Fruit fly (Drosophila melanogaster) whole organism, embryonic: ENCODE measurements around the gene Dscam3.

Source experiments
- Abd-B ChIP-seq: fragments of 200-800 bp; sonication (Bioruptor generic); optimal IDR thresholded peaks from 2 replicates; lab custom pipeline; 2018; ENCODE audit warnings: missing biosample characterization, mild to moderate bottlenecking, missing genetic modification characterization, moderate library complexity
- CG10366 ChIP-seq: fragments of 200-800 bp; sonication (Bioruptor generic); IDR thresholded peaks from 2 replicates; pipeline ENCODE4 v1.3.6; 2022; ENCODE audit warnings: missing biosample characterization, missing genetic modification characterization
- CG10462 ChIP-seq: fragments of 200-800 bp; sonication (Bioruptor generic); optimal IDR thresholded peaks from 2 replicates; lab custom pipeline; 2016; ENCODE audit warnings: missing biosample characterization, missing genetic modification characterization
- CG10654 ChIP-seq: fragments of 200-800 bp; sonication (Bioruptor generic); optimal IDR thresholded peaks from 2 replicates; lab custom pipeline; 2016; ENCODE audit warnings: missing biosample characterization, missing genetic modification characterization
- CG12104 ChIP-seq: fragments of 200-800 bp; sonication (Bioruptor generic); optimal IDR thresholded peaks from 3 replicates; lab custom pipeline; 2016; ENCODE audit warnings: missing biosample characterization, missing genetic modification characterization
- CG1233 ChIP-seq: fragments of 200-800 bp; sonication (Bioruptor generic); optimal IDR thresholded peaks from 4 replicates; lab custom pipeline; 2018; ENCODE audit warnings: missing biosample characterization, mild to moderate bottlenecking, missing genetic modification characterization
- CG14965 ChIP-seq: fragments of 200-800 bp; sonication (Bioruptor generic); optimal IDR thresholded peaks from 2 replicates; lab custom pipeline; 2016; ENCODE audit warnings: missing biosample characterization, missing genetic modification characterization, borderline replicate concordance
- CG15011 ChIP-seq: fragments of 200-800 bp; sonication (Bioruptor generic); optimal IDR thresholded peaks from 3 replicates; lab custom pipeline; 2018; ENCODE audit warnings: missing biosample characterization, mild to moderate bottlenecking, missing genetic modification characterization
- CG15514 ChIP-seq: fragments of 200-800 bp; sonication (Bioruptor generic); optimal IDR thresholded peaks from 3 replicates; lab custom pipeline; 2017; ENCODE audit warnings: missing biosample characterization, missing genetic modification characterization, mild to moderate bottlenecking, moderate library complexity, missing genetic modification reagents
- CG1603 ChIP-seq: fragments of 200-800 bp; sonication (Bioruptor generic); optimal IDR thresholded peaks from 2 replicates; lab custom pipeline; 2019; ENCODE audit warnings: missing biosample characterization, mild to moderate bottlenecking, missing genetic modification characterization, moderate library complexity
- CG32772 ChIP-seq: fragments of 200-800 bp; sonication (Bioruptor generic); IDR thresholded peaks from 2 replicates; pipeline ENCODE4 v1.3.6; 2022; ENCODE audit warnings: missing biosample characterization, missing genetic modification characterization
- CG4820 ChIP-seq: fragments of 200-800 bp; sonication (Bioruptor generic); optimal IDR thresholded peaks from 3 replicates; lab custom pipeline; 2016; ENCODE audit warnings: missing biosample characterization, missing genetic modification characterization
- CG6175 ChIP-seq: fragments of 200-800 bp; sonication (Bioruptor generic); IDR thresholded peaks from 3 replicates; pipeline ENCODE4 v1.3.6; 2022; ENCODE audit warnings: missing biosample characterization, missing genetic modification characterization
- CG6813 ChIP-seq: fragments of 200-800 bp; sonication (Bioruptor generic); optimal IDR thresholded peaks from 2 replicates; lab custom pipeline; 2017; ENCODE audit warnings: missing biosample characterization, missing genetic modification characterization, mild to moderate bottlenecking, moderate library complexity, missing genetic modification reagents
- CG6854 ChIP-seq: fragments of 200-800 bp; sonication (Bioruptor generic); optimal IDR thresholded peaks from 3 replicates; lab custom pipeline; 2017; ENCODE audit warnings: missing biosample characterization, mild to moderate bottlenecking, missing genetic modification characterization
- CG7372 ChIP-seq: fragments of 200-800 bp; sonication (Bioruptor generic); IDR thresholded peaks from 2 replicates; pipeline ENCODE4 v1.3.6; 2022; ENCODE audit warnings: missing biosample characterization, missing genetic modification characterization
- CG7745 ChIP-seq: fragments of 200-800 bp; sonication (Bioruptor generic); optimal IDR thresholded peaks from 2 replicates; lab custom pipeline; 2018; ENCODE audit warnings: missing biosample characterization, mild to moderate bottlenecking, missing genetic modification characterization, moderate library complexity
- CG7839 ChIP-seq: fragments of 200-800 bp; sonication (Bioruptor generic); optimal IDR thresholded peaks from 3 replicates; lab custom pipeline; 2018; ENCODE audit warnings: missing biosample characterization, mild to moderate bottlenecking, missing genetic modification characterization, moderate library complexity
- CG8089 ChIP-seq: fragments of 200-800 bp; sonication (Bioruptor generic); optimal IDR thresholded peaks from 3 replicates; lab custom pipeline; 2016; ENCODE audit warnings: missing biosample characterization, missing genetic modification characterization
- CG8359 ChIP-seq: fragments of 200-800 bp; sonication (Bioruptor generic); optimal IDR thresholded peaks from 2 replicates; lab custom pipeline; 2017; ENCODE audit warnings: missing biosample characterization, mild to moderate bottlenecking, missing genetic modification characterization, borderline replicate concordance
- CG8478 ChIP-seq: fragments of >200 bp; optimal IDR thresholded peaks from 2 replicates; lab custom pipeline; 2018
- CrebB ChIP-seq: fragments of 200-800 bp; sonication (Bioruptor generic); optimal IDR thresholded peaks from 3 replicates; lab custom pipeline; 2018; ENCODE audit warnings: missing biosample characterization, mild to moderate bottlenecking, missing genetic modification characterization
- D ChIP-seq, 2 experiments: fragments of 200-800 bp in 1 of 2; fragments of >200 bp in 1 of 2; sonication (Bioruptor generic) in 1 of 2; optimal IDR thresholded peaks; 2 replicates in 1 of 2; 3 replicates in 1 of 2; lab custom pipeline; 2017; ENCODE audit warnings: mild to moderate bottlenecking in 1 of 2, missing biosample characterization in 1 of 2, missing genetic modification characterization in 1 of 2, missing genetic modification reagents in 1 of 2
- Deaf1 ChIP-seq: fragments of 200-800 bp; optimal IDR thresholded peaks from 3 replicates; lab custom pipeline; 2019; ENCODE audit warnings: missing biosample characterization, mild to moderate bottlenecking, missing genetic modification characterization, moderate library complexity
- Dip2 ChIP-seq: fragments of 200-800 bp; sonication (Bioruptor generic); IDR thresholded peaks from 2 replicates; pipeline ENCODE4 v1.3.6; 2022; ENCODE audit warnings: missing biosample characterization, missing genetic modification characterization
- Eip74EF ChIP-seq, 2 experiments: fragments of 200-800 bp in 1 of 2; fragments of >200 bp in 1 of 2; sonication (Bioruptor generic) in 1 of 2; optimal IDR thresholded peaks; 2 replicates each; lab custom pipeline; 2017 to 2019; ENCODE audit warnings: missing biosample characterization in 2 of 2, missing genetic modification characterization in 2 of 2, mild to moderate bottlenecking in 1 of 2, moderate library complexity in 1 of 2
- Fer2 ChIP-seq: fragments of 200-800 bp; sonication (Bioruptor generic); optimal IDR thresholded peaks from 2 replicates; lab custom pipeline; 2018; ENCODE audit warnings: missing biosample characterization, mild to moderate bottlenecking, missing genetic modification characterization, moderate library complexity
- Lim3 ChIP-seq: fragments of 200-800 bp; sonication (Bioruptor generic); IDR thresholded peaks from 2 replicates; pipeline ENCODE4 v1.3.6; 2022; ENCODE audit warnings: missing biosample characterization, missing genetic modification characterization
- Stat92E ChIP-seq, 3 experiments: fragments of >200 bp in 2 of 3; fragments of 200-800 bp in 1 of 3; sonication (Bioruptor generic) in 1 of 3; optimal IDR thresholded peaks; 2 replicates each; lab custom pipeline; 2017 to 2019; ENCODE audit warnings: missing biosample characterization in 3 of 3, missing genetic modification characterization in 3 of 3, mild to moderate bottlenecking in 1 of 3, moderate library complexity in 1 of 3
- Xrp1 ChIP-seq: fragments of 200-800 bp; sonication (Bioruptor generic); IDR thresholded peaks from 2 replicates; pipeline ENCODE4 v1.3.6; 2022; ENCODE audit warnings: missing biosample characterization, missing genetic modification characterization
- YL-1 ChIP-seq: fragments of 200-800 bp; sonication (Bioruptor generic); optimal IDR thresholded peaks from 3 replicates; lab custom pipeline; 2017; ENCODE audit warnings: missing biosample characterization, mild to moderate bottlenecking, missing genetic modification characterization
- br ChIP-seq: fragments of >200 bp; optimal IDR thresholded peaks from 2 replicates; lab custom pipeline; 2017
- caup ChIP-seq: fragments of 200-800 bp; sonication (Bioruptor generic); optimal IDR thresholded peaks from 3 replicates; lab custom pipeline; 2017; ENCODE audit warnings: missing biosample characterization, mild to moderate bottlenecking, missing genetic modification characterization, moderate library complexity; ENCODE audit not compliant: severe bottlenecking
- chinmo ChIP-seq: fragments of 200-800 bp; sonication (Bioruptor generic); IDR thresholded peaks from 4 replicates; pipeline ENCODE4 v1.3.6; 2022; ENCODE audit warnings: missing biosample characterization, missing genetic modification characterization; ENCODE audit not compliant: partially characterized antibody
- disco-r ChIP-seq: fragments of 200-800 bp; sonication (Bioruptor generic); optimal IDR thresholded peaks from 2 replicates; lab custom pipeline; 2016; ENCODE audit warnings: missing biosample characterization, missing genetic modification characterization
- dysf ChIP-seq: fragments of 200-800 bp; sonication (Bioruptor generic); IDR thresholded peaks from 3 replicates; pipeline ENCODE4 v1.3.6; 2022; ENCODE audit warnings: missing biosample characterization, missing genetic modification characterization
- en ChIP-seq: fragments of 200-800 bp; sonication (Bioruptor generic); optimal IDR thresholded peaks from 2 replicates; lab custom pipeline; 2016; ENCODE audit warnings: missing biosample characterization, missing genetic modification characterization
- esg ChIP-seq: fragments of 200-800 bp; sonication (Bioruptor generic); conservative IDR thresholded peaks from 2 replicates; pipeline ENCODE4 v1.3.6; 2022; ENCODE audit warnings: missing biosample characterization, missing genetic modification characterization
- ewg ChIP-seq: fragments of 200-800 bp; sonication (Bioruptor generic); optimal IDR thresholded peaks from 3 replicates; lab custom pipeline; 2017; ENCODE audit warnings: mild to moderate bottlenecking, missing biosample characterization, missing genetic modification reagents, missing genetic modification characterization
- fru ChIP-seq: fragments of >200 bp; optimal IDR thresholded peaks from 2 replicates; lab custom pipeline; 2017
- hkb ChIP-seq, 2 experiments: fragments of 200-800 bp in 1 of 2; fragments of >200 bp in 1 of 2; sonication (Bioruptor generic) in 1 of 2; IDR thresholded peaks in 1 of 2; optimal IDR thresholded peaks in 1 of 2; 2 replicates each; pipeline versions ENCODE4 v1.3.6 to Lab custom; 2017 to 2022; ENCODE audit warnings: missing biosample characterization in 1 of 2, missing genetic modification characterization in 1 of 2
- hth ChIP-seq: fragments of >200 bp; optimal IDR thresholded peaks from 2 replicates; lab custom pipeline; 2017; ENCODE audit warnings: inconsistent platforms
- lola ChIP-seq, 3 experiments: fragments of >200 bp in 2 of 3; fragments of 200-800 bp in 1 of 3; sonication (Bioruptor generic) in 1 of 3; optimal IDR thresholded peaks; 2 replicates each; lab custom pipeline; 2017 to 2019; ENCODE audit warnings: missing biosample characterization in 3 of 3, missing genetic modification characterization in 3 of 3, mild to moderate bottlenecking in 1 of 3, moderate library complexity in 1 of 3
- nmo ChIP-seq: fragments of 200-800 bp; sonication (Bioruptor generic); optimal IDR thresholded peaks from 2 replicates; lab custom pipeline; 2018; ENCODE audit warnings: missing biosample characterization, mild to moderate bottlenecking, missing genetic modification characterization, moderate library complexity
- psq ChIP-seq: fragments of 200-800 bp; sonication (Bioruptor generic); optimal IDR thresholded peaks from 2 replicates; lab custom pipeline; 2017; ENCODE audit warnings: missing biosample characterization, missing genetic modification characterization
- sisA ChIP-seq: fragments of 200-800 bp; sonication (Bioruptor generic); IDR thresholded peaks from 2 replicates; pipeline ENCODE4 v1.3.6; 2022; ENCODE audit warnings: missing biosample characterization, missing genetic modification characterization
- trem ChIP-seq: fragments of 200-800 bp; optimal IDR thresholded peaks from 3 replicates; lab custom pipeline; 2019; ENCODE audit warnings: missing biosample characterization, mild to moderate bottlenecking, missing genetic modification characterization, moderate library complexity
- yki ChIP-seq: fragments of >200 bp; optimal IDR thresholded peaks from 3 replicates; lab custom pipeline; 2018

The Dscam3 gene

dm6 chr3R:17534325-17535105 is 29.0 kb upstream of the Dscam3 start, which contains the start of the genes CG5823 and P5cr-2:
CG5823 (minus strand) TSS chr3R:17534587.
P5cr-2 (plus strand) TSS chr3R:17534815.
- peak; percentile 56 for TF ChIP-seq CG12104 (GFP tag; lab: Kevin White, UChicago)
- peak; percentile 27 for TF ChIP-seq hkb (optimal IDR thresholded peaks at IDR 0.05; lab: Kevin White, UChicago)
- TF ChIP-seq hkb (GFP tag; IDR thresholded peaks at IDR 0.05; lab: Robert Waterston, UW), result no peak; the same call in none of the 2 replicates
- peak; percentile 86 for TF ChIP-seq CG8478
- TF ChIP-seq CG6813 (GFP tag; lab: Kevin White, UChicago), result peak; percentile 58
- no peak for TF ChIP-seq fru (lab: Kevin White, UChicago)
- peak; percentile 68 for TF ChIP-seq CG1233 (GFP tag; lab: Kevin White, UChicago)
- peak; percentile 15 for TF ChIP-seq yki
- TF ChIP-seq CG7745 (tag; lab: Kevin White, UChicago), result no peak
- peak; percentile 59 for TF ChIP-seq nmo
- TF ChIP-seq CG14965 (GFP tag; lab: Kevin White, UChicago), result no peak
- no peak for TF ChIP-seq CG15011 (GFP tag; lab: Kevin White, UChicago)
- TF ChIP-seq lola (GFP tag; optimal IDR thresholded peaks at IDR 0.05; lab: Kevin White, UChicago), result peak in 1 of 3 experiments; percentile 38
- no peak for TF ChIP-seq CG10462 (GFP tag; lab: Kevin White, UChicago)
- TF ChIP-seq CG8359, result no peak
- TF ChIP-seq Xrp1 (GFP tag; lab: Robert Waterston, UW), result no peak
- TF ChIP-seq Deaf1, result no peak
- peak; percentile 73 for TF ChIP-seq CG1603 (tag; lab: Kevin White, UChicago)
- peak; percentile 69 for TF ChIP-seq CG15514
- TF ChIP-seq CG6854 (GFP tag; lab: Kevin White, UChicago), result no peak
- TF ChIP-seq CG6175, result no peak
- peak; percentile 23; the same call in 1 of the 2 replicates for TF ChIP-seq CG10366 (GFP tag; lab: Robert Waterston, UW)
- TF ChIP-seq Fer2 (tag; lab: Kevin White, UChicago), result no peak
- no peak for TF ChIP-seq Dip2
- TF ChIP-seq Eip74EF (GFP tag; optimal IDR thresholded peaks at IDR 0.05; lab: Kevin White, UChicago), result no peak
- TF ChIP-seq CG8089 (GFP tag; lab: Kevin White, UChicago), result peak; percentile 75
- TF ChIP-seq disco-r (GFP tag; lab: Kevin White, UChicago), result no peak
- TF ChIP-seq CrebB (tag; lab: Kevin White, UChicago), result peak; percentile 65
- TF ChIP-seq CG7372 (GFP tag; lab: Robert Waterston, UW), result peak; percentile 36
- no peak for TF ChIP-seq hth (lab: Kevin White, UChicago)
- no peak for TF ChIP-seq esg (GFP tag; lab: Robert Waterston, UW)
- TF ChIP-seq caup (GFP tag; lab: Kevin White, UChicago), result peak; percentile 41
- peak; percentile 37 for TF ChIP-seq CG4820
- TF ChIP-seq Stat92E (GFP tag; optimal IDR thresholded peaks at IDR 0.05; lab: Kevin White, UChicago), result peak in 1 of 3 experiments; percentile 7
- peak; percentile 9 for TF ChIP-seq psq (GFP tag; lab: Kevin White, UChicago)
- no peak for TF ChIP-seq Lim3 (GFP tag; lab: Robert Waterston, UW)
- 0 out of 2 replicates have a peak, but pooled peaks have one; percentile 13 for TF ChIP-seq sisA
- TF ChIP-seq dysf (GFP tag; lab: Robert Waterston, UW), result no peak
- TF ChIP-seq CG7839 (tag; lab: Kevin White, UChicago), result no peak
- TF ChIP-seq CG10654 (GFP tag; lab: Kevin White, UChicago), result peak; percentile 6
- TF ChIP-seq Abd-B (GFP tag; lab: Kevin White, UChicago), result no peak
- TF ChIP-seq ewg (GFP tag; lab: Kevin White, UChicago), result peak; percentile 65
- peak; percentile 59 for TF ChIP-seq trem
- TF ChIP-seq CG32772 (GFP tag; lab: Robert Waterston, UW), result no peak
- TF ChIP-seq br (lab: Kevin White, UChicago), result no peak
- TF ChIP-seq chinmo (GFP tag; lab: Robert Waterston, UW), result no peak
- TF ChIP-seq en (GFP tag; lab: Kevin White, UChicago), result peak; percentile 41
- TF ChIP-seq YL-1, result peak; percentile 50
- no peak for TF ChIP-seq D (optimal IDR thresholded peaks at IDR 0.05; lab: Kevin White, UChicago)
- peak; percentile 33 for TF ChIP-seq D (GFP tag; optimal IDR thresholded peaks at IDR 0.05; lab: Kevin White, UChicago)
